Fruit fly (Drosophila melanogaster) whole organism, pupa: ENCODE data around the gene asp.

Experiments
- CG32121 ChIP-seq: fragments of 200-800 bp; sonication (Bioruptor generic); IDR thresholded peaks from 2 replicates; pipeline ENCODE4 v1.3.6; 2022; ENCODE audit warnings: missing biosample characterization, missing genetic modification characterization
- Ets98B ChIP-seq: fragments of 200-800 bp; sonication (Bioruptor generic); IDR thresholded peaks from 2 replicates; pipeline ENCODE4 v1.3.6; 2022; ENCODE audit warnings: missing biosample characterization, missing genetic modification characterization
- fd96Ca ChIP-seq: fragments of 200-800 bp; sonication (Bioruptor generic); IDR thresholded peaks from 3 replicates; pipeline ENCODE4 v1.3.6; 2022; ENCODE audit warnings: missing biosample characterization, missing genetic modification characterization
- gl ChIP-seq: fragments of 200-800 bp; sonication (Bioruptor generic); optimal IDR thresholded peaks from 2 replicates; lab custom pipeline; 2018; ENCODE audit warnings: missing biosample characterization, mild to moderate bottlenecking, missing genetic modification characterization

DNA sequence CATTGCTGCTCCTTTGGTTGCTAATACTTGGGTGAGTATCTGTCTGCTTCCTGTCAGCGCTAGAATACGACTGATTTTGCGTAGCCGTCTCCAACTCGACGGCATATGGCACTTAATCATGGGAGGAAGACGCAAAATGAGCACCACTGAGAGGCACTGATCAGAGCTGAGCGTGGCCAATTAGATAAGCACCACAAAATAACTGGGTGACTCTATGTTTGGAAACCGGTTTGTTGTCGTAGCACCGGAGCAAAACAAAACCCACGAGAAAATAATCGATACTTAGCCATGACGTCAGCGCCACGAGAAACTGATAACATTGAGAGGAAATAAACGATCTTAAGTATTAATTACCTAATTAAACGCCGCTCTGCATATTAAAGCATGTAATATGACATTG is 45.9 kb downstream of the asp start, which contains the start of gene Ude:
- no peak for TF ChIP-seq Ets98B
- TF ChIP-seq fd96Ca = no peak
- TF ChIP-seq gl (tag; lab: Kevin White, UChicago) = no peak
- no peak for TF ChIP-seq CG32121 (GFP tag; lab: Robert Waterston, UW)
